Fruit fly (Drosophila melanogaster): Measurements from ENCODE around the gene CG13653.

- TF ChIP-seq CG6276 (GFP tag; optimal IDR thresholded peaks at IDR 0.05) (no peak), Eip75B (GFP tag; optimal IDR thresholded peaks at IDR 0.05) (no peak), CG6808 (GFP tag; optimal IDR thresholded peaks at IDR 0.05) (no peak), CG11762 (GFP tag; optimal IDR thresholded peaks at IDR 0.05; ENCODE audit: insufficient read depth) (no peak), Gug (GFP tag; IDR thresholded peaks at IDR 0.05) (no peak), topi (GFP tag; optimal IDR thresholded peaks at IDR 0.05) (no peak)
Measured at dm6 chr3R:25167407-25168191, 27.7 kb upstream of the CG13653 start.

Data from whole organism, prepupa.